Worm (Caenorhabditis elegans) whole organism, young adult: Measurements from ENCODE around the gene F59D12.2.

ENCODE experiments used
- B0019.2 ChIP-seq: fragments of 200-800 bp; sonication (Bioruptor generic); conservative IDR thresholded peaks from 2 replicates; pipeline ENCODE4 v1.3.6; 2022; ENCODE audit warnings: missing genetic modification reagents, missing genetic modification characterization, missing compliant biosample characterization
- B0336.3 ChIP-seq: fragments of 200-800 bp; sonication (Bioruptor generic); IDR thresholded peaks from 2 replicates; pipeline ENCODE4 v1.3.6; 2022; ENCODE audit warnings: missing genetic modification characterization, missing compliant biosample characterization
- D2030.7 ChIP-seq: fragments of 200-800 bp; sonication (Bioruptor generic); IDR thresholded peaks from 2 replicates; pipeline ENCODE4 v1.3.6; 2022; ENCODE audit warnings: missing genetic modification reagents, missing genetic modification characterization, missing compliant biosample characterization
- F23B12.7 ChIP-seq: sonication (generic microtip); optimal IDR thresholded peaks from 2 replicates; lab custom pipeline; 2017; ENCODE audit warnings: missing genetic modification characterization, mild to moderate bottlenecking, missing compliant biosample characterization, antibody characterized with exemption, moderate library complexity; ENCODE audit not compliant: insufficient read depth
- F57A8.1 ChIP-seq: fragments of 200-800 bp; sonication (Bioruptor generic); optimal IDR thresholded peaks from 2 replicates; lab custom pipeline; 2018; ENCODE audit warnings: mild to moderate bottlenecking, missing genetic modification characterization, moderate library complexity, missing compliant biosample characterization
- Y53F4B.3 ChIP-seq: fragments of 200-800 bp; sonication (Bioruptor generic); IDR thresholded peaks from 2 replicates; pipeline ENCODE4 v1.3.6; 2022; ENCODE audit warnings: missing genetic modification reagents, missing genetic modification characterization, missing compliant biosample characterization
- Y67H2A.10 ChIP-seq: fragments of 200-800 bp; sonication (Bioruptor generic); conservative IDR thresholded peaks from 2 replicates; pipeline ENCODE4 v1.3.6; 2022; ENCODE audit warnings: missing genetic modification reagents, missing genetic modification characterization, missing compliant biosample characterization
- Y79H2A.3 ChIP-seq: fragments of 200-800 bp; sonication (Bioruptor generic); conservative IDR thresholded peaks from 2 replicates; pipeline ENCODE4 v1.3.6; 2022; ENCODE audit warnings: missing genetic modification reagents, missing genetic modification characterization, missing compliant biosample characterization
- Y95B8A.8 ChIP-seq: fragments of 200-800 bp; sonication (Bioruptor generic); IDR thresholded peaks from 2 replicates; pipeline ENCODE4 v1.3.6; 2022; ENCODE audit warnings: missing genetic modification reagents, missing genetic modification characterization, missing compliant biosample characterization
- ZK185.1 ChIP-seq: sonication (generic microtip); optimal IDR thresholded peaks from 2 replicates; lab custom pipeline; 2016; ENCODE audit warnings: mild to moderate bottlenecking, missing genetic modification characterization, missing compliant biosample characterization; ENCODE audit not compliant: poor library complexity, severe bottlenecking
- aptf-2 ChIP-seq: fragments of 200-800 bp; sonication (Bioruptor generic); conservative IDR thresholded peaks from 2 replicates; pipeline ENCODE4 v1.3.6; 2022; ENCODE audit warnings: missing genetic modification reagents, missing genetic modification characterization, missing compliant biosample characterization
- aptf-3 ChIP-seq: fragments of 200-800 bp; sonication (Bioruptor generic); IDR thresholded peaks from 2 replicates; pipeline ENCODE4 v1.3.6; 2022; ENCODE audit warnings: missing genetic modification characterization, missing compliant biosample characterization
- bed-1 ChIP-seq: fragments of 200-800 bp; sonication (Bioruptor generic); IDR thresholded peaks from 2 replicates; pipeline ENCODE4 v1.3.6; 2022; ENCODE audit warnings: missing genetic modification reagents, missing genetic modification characterization, missing compliant biosample characterization
- cebp-2 ChIP-seq: fragments of 200-800 bp; sonication (Bioruptor generic); IDR thresholded peaks from 2 replicates; pipeline ENCODE4 v1.3.6; 2022; ENCODE audit warnings: missing genetic modification characterization, missing compliant biosample characterization
- ceh-27 ChIP-seq: fragments of 200-800 bp; sonication (Bioruptor generic); optimal IDR thresholded peaks from 2 replicates; lab custom pipeline; 2018; ENCODE audit warnings: mild to moderate bottlenecking, missing genetic modification characterization, moderate library complexity, missing compliant biosample characterization
- ceh-58 ChIP-seq: fragments of 200-800 bp; sonication (Bioruptor generic); IDR thresholded peaks from 2 replicates; pipeline ENCODE4 v1.3.6; 2022; ENCODE audit warnings: missing genetic modification characterization, missing compliant biosample characterization
- die-1 ChIP-seq: sonication (generic microtip); optimal IDR thresholded peaks from 2 replicates; lab custom pipeline; 2016; ENCODE audit warnings: missing genotype, mild to moderate bottlenecking, missing genetic modification characterization, missing compliant biosample characterization
- dpff-1 ChIP-seq: sonication (generic microtip); optimal IDR thresholded peaks from 2 replicates; lab custom pipeline; 2017; ENCODE audit warnings: mild to moderate bottlenecking, missing genetic modification characterization, missing compliant biosample characterization
- hmg-1.2 ChIP-seq: fragments of 200-800 bp; sonication (Bioruptor generic); IDR thresholded peaks from 2 replicates; pipeline ENCODE4 v1.3.6; 2022; ENCODE audit warnings: missing genetic modification reagents, missing genetic modification characterization, missing compliant biosample characterization
- let-607 ChIP-seq, 2 experiments: fragments of 200-800 bp in 1 of 2; sonication (Bioruptor generic) in 1 of 2; sonication (generic microtip) in 1 of 2; optimal IDR thresholded peaks; 2 replicates each; lab custom pipeline; 2016 to 2018; ENCODE audit warnings: mild to moderate bottlenecking in 2 of 2, missing compliant biosample characterization in 2 of 2, missing genetic modification characterization in 2 of 2, moderate library complexity in 2 of 2, missing genotype in 1 of 2
- lin-26 ChIP-seq: fragments of 200-800 bp; sonication (Bioruptor generic); IDR thresholded peaks from 2 replicates; pipeline ENCODE4 v1.3.6; 2022; ENCODE audit warnings: missing genetic modification reagents, missing genetic modification characterization, missing compliant biosample characterization
- lin-35 ChIP-seq, 3 experiments: fragments of 150-350 bp in 2 of 3; sonication (generic microtip) in 1 of 3; optimal IDR thresholded peaks; 2 replicates each; lab custom pipeline; 2014 to 2018; ENCODE audit warnings: missing biosample characterization in 3 of 3, missing genetic modification characterization in 3 of 3, missing genetic modification reagents in 3 of 3
- lin-54 ChIP-seq: fragments of 200-800 bp; sonication (Bioruptor generic); optimal IDR thresholded peaks from 2 replicates; lab custom pipeline; 2018; ENCODE audit warnings: mild to moderate bottlenecking, missing genetic modification characterization, missing compliant biosample characterization
- lsl-1 ChIP-seq: fragments of 200-800 bp; sonication (Bioruptor generic); optimal IDR thresholded peaks from 2 replicates; lab custom pipeline; 2018; ENCODE audit warnings: mild to moderate bottlenecking, missing genetic modification characterization, moderate library complexity, missing compliant biosample characterization
- madf-6 ChIP-seq: fragments of 200-800 bp; sonication (Bioruptor generic); IDR thresholded peaks from 2 replicates; pipeline ENCODE4 v1.3.6; 2022; ENCODE audit warnings: missing genetic modification reagents, missing genetic modification characterization, missing compliant biosample characterization
- mcd-1 ChIP-seq: fragments of 200-800 bp; sonication (Bioruptor generic); IDR thresholded peaks from 2 replicates; pipeline ENCODE4 v1.3.6; 2022; ENCODE audit warnings: missing genetic modification reagents, missing genetic modification characterization, missing compliant biosample characterization
- mes-4 ChIP-seq: sonication (generic microtip); optimal IDR thresholded peaks from 2 replicates; lab custom pipeline; 2016; ENCODE audit warnings: missing genotype, missing genetic modification characterization, missing compliant biosample characterization
- nfya-1 ChIP-seq: sonication (generic microtip); optimal IDR thresholded peaks from 2 replicates; lab custom pipeline; 2017; ENCODE audit warnings: antibody characterized with exemption, missing compliant biosample characterization, missing genetic modification characterization, borderline replicate concordance; ENCODE audit not compliant: insufficient read depth
- rpc-1 ChIP-seq, 2 experiments: fragments of 150-350 bp in 1 of 2; sonication (generic microtip) in 1 of 2; optimal IDR thresholded peaks; 2 replicates each; lab custom pipeline; 2014 to 2018; ENCODE audit warnings: missing biosample characterization in 1 of 2, missing genetic modification characterization in 1 of 2, missing genetic modification reagents in 1 of 2, missing genotype in 1 of 2
- sdz-38 ChIP-seq: sonication (generic microtip); optimal IDR thresholded peaks from 2 replicates; lab custom pipeline; 2016; ENCODE audit warnings: missing genotype, missing genetic modification characterization, missing compliant biosample characterization
- sea-2 ChIP-seq: fragments of 200-800 bp; sonication (Bioruptor generic); IDR thresholded peaks from 2 replicates; pipeline ENCODE4 v1.3.6; 2022; ENCODE audit warnings: missing genetic modification characterization, missing compliant biosample characterization
- snpc-3.4 ChIP-seq: sonication (generic microtip); optimal IDR thresholded peaks from 2 replicates; lab custom pipeline; 2017; ENCODE audit warnings: missing genetic modification characterization, mild to moderate bottlenecking, missing compliant biosample characterization, antibody characterized with exemption, moderate library complexity, missing genotype, missing genetic modification reagents
- snpc-4 ChIP-seq, 5 experiments: fragments of 150-350 bp in 1 of 5; sonication (generic microtip) in 4 of 5; optimal IDR thresholded peaks; 2 replicates each; lab custom pipeline; 2014 to 2018; ENCODE audit warnings: missing genetic modification characterization in 5 of 5, missing biosample characterization in 3 of 5, antibody characterized with exemption in 2 of 5, mild to moderate bottlenecking in 2 of 5, missing compliant biosample characterization in 2 of 5, missing genotype in 2 of 5, moderate library complexity in 2 of 5, missing genetic modification reagents in 1 of 5
- tbp1 ChIP-seq: fragments of 200-800 bp; sonication (Bioruptor generic); optimal IDR thresholded peaks from 2 replicates; lab custom pipeline; 2018; ENCODE audit warnings: mild to moderate bottlenecking, missing genetic modification characterization, missing compliant biosample characterization
- tbx-9 ChIP-seq: sonication (generic microtip); optimal IDR thresholded peaks from 2 replicates; lab custom pipeline; 2016; ENCODE audit warnings: borderline replicate concordance, missing genetic modification characterization, inconsistent platforms, missing compliant biosample characterization
- zim-3 ChIP-seq: sonication (generic microtip); optimal IDR thresholded peaks from 2 replicates; lab custom pipeline; 2017; ENCODE audit warnings: mild to moderate bottlenecking, missing genetic modification characterization, moderate library complexity, missing compliant biosample characterization
- ztf-3 ChIP-seq: fragments of 200-800 bp; sonication (Bioruptor generic); optimal IDR thresholded peaks from 2 replicates; lab custom pipeline; 2018; ENCODE audit warnings: mild to moderate bottlenecking, missing genetic modification characterization, missing compliant biosample characterization

F59D12.2 gene

DNA sequence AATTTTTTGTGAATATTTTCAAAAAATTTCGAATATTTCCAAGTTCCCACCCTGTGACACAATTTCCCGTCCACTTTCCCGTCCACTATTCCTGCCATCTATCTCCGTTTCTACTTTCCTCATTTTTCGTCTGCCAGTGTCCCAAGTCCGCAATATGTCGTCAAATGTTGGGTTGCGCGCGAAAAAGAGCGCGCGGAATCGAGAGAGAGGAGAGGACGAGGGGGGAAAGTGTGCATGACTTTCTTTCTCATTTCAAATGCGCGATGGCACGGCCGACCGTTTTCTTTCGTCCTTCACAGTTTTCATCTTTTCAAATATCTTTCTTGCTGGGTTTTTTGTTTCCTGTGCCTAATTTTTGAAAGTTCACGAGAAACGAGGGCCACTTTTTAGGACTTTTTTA is 49.5 kb upstream of the F59D12.2 start (continued):
- TF ChIP-seq Y95B8A.8 (GFP tag; lab: Robert Waterston, UW) (no peak), ztf-3 (GFP tag; lab: Kevin White, UChicago) (no peak), mcd-1 (GFP tag; lab: Robert Waterston, UW) (peak; percentile 48), Y67H2A.10 (GFP tag; lab: Robert Waterston, UW) (no peak), bed-1 (GFP tag; lab: Robert Waterston, UW) (no peak), hmg-1.2 (GFP tag; lab: Robert Waterston, UW) (peak; percentile 87), ceh-58 (GFP tag; lab: Robert Waterston, UW) (no peak), die-1 (no peak), ceh-27 (GFP tag; lab: Kevin White, UChicago) (peak; percentile 33), aptf-3 (GFP tag; lab: Robert Waterston, UW) (no peak), ZK185.1 (no peak), tbx-9 (tag; lab: Kevin White, UChicago) (no peak), B0336.3 (GFP tag; lab: Robert Waterston, UW) (no peak)

- TF ChIP-seq Y53F4B.3 (GFP tag; lab: Robert Waterston, UW) (no peak), B0019.2 (GFP tag; lab: Robert Waterston, UW) (no peak), D2030.7 (GFP tag; lab: Robert Waterston, UW) (no peak), tbp1 (GFP tag; lab: Kevin White, UChicago) (no peak), ZK185.1 (no peak), mes-4 (tag; lab: Kevin White, UChicago) (no peak), lin-54 (GFP tag; lab: Kevin White, UChicago) (no peak), zim-3 (no peak)
Measured at ce11 chrX:15721346-15721745, 45.8 kb upstream of the F59D12.2 start, which contains the start of gene ZK662.5. Gene ZK662.5 (plus strand): TSS chrX:15721646.

ce11 chrX:15718325-15718724 is 42.8 kb upstream of the F59D12.2 start, which contains the start of gene ZK662.6:
Gene ZK662.6 (plus strand): TSS chrX:15718625.
- TF ChIP-seq F57A8.1 (GFP tag; lab: Kevin White, UChicago), result no peak
- TF ChIP-seq cebp-2 (GFP tag; lab: Robert Waterston, UW), result no peak
- no peak for TF ChIP-seq snpc-4 (GFP tag; optimal IDR thresholded peaks at IDR 0.05; lab: Kevin White, UChicago)
- no peak for TF ChIP-seq snpc-4 (tag; optimal IDR thresholded peaks at IDR 0.05; lab: Kevin White, UChicago)
- no peak for TF ChIP-seq Y79H2A.3
- no peak for TF ChIP-seq sea-2
- no peak for TF ChIP-seq Y95B8A.8 (GFP tag; lab: Robert Waterston, UW)
- TF ChIP-seq nfya-1, result no peak
- no peak for TF ChIP-seq B0336.3 (GFP tag; lab: Robert Waterston, UW)
- TF ChIP-seq snpc-3.4, result no peak
- TF ChIP-seq tbx-9 (tag; lab: Kevin White, UChicago), result no peak
- no peak for TF ChIP-seq madf-6 (GFP tag; lab: Robert Waterston, UW)
- TF ChIP-seq lin-54 (GFP tag; lab: Kevin White, UChicago), result no peak
- TF ChIP-seq dpff-1 (tag; lab: Kevin White, UChicago), result no peak
- no peak for TF ChIP-seq lin-35 (GFP tag; optimal IDR thresholded peaks at IDR 0.05; lab: Kevin White, UChicago)
- no peak for TF ChIP-seq sdz-38 (tag; lab: Kevin White, UChicago)
- no peak for TF ChIP-seq lsl-1 (GFP tag; lab: Kevin White, UChicago)
- TF ChIP-seq F23B12.7 (tag; lab: Kevin White, UChicago), result no peak

ce11 chrX:15716971-15717370 is 41.4 kb upstream of the F59D12.2 start:
- TF ChIP-seq lin-26 (GFP tag; lab: Robert Waterston, UW) (0 out of 2 replicates have a peak, but pooled peaks have one; percentile 25), aptf-2 (GFP tag; lab: Robert Waterston, UW) (no peak), rpc-1 (optimal IDR thresholded peaks at IDR 0.05; lab: Kevin White, UChicago) (peak; percentile 25), rpc-1 (tag; optimal IDR thresholded peaks at IDR 0.05; lab: Kevin White, UChicago) (peak; percentile 58), D2030.7 (GFP tag; lab: Robert Waterston, UW) (peak; percentile 42; the same call in 1 of the 2 replicates), let-607 (tag; optimal IDR thresholded peaks at IDR 0.05; lab: Kevin White, UChicago) (no peak)
